Fruit fly (Drosophila melanogaster) whole organism: ENCODE data around the gene CG9452.
"Not testable (repeated sequence)": the region's sequence is repeated elsewhere in the genome, so short reads cannot be mapped to it uniquely, and the experiment has no call there.

Experiments
- EcR ChIP-seq, 2 experiments: fragments of >200 bp; optimal IDR thresholded peaks; 2 replicates each; lab custom pipeline; 2017; ENCODE audit warnings: missing biosample characterization in 2 of 2, missing genetic modification characterization in 2 of 2, missing genetic modification reagents in 2 of 2
- pan ChIP-seq: fragments of >200 bp; optimal IDR thresholded peaks from 2 replicates; lab custom pipeline; 2017

DNA sequence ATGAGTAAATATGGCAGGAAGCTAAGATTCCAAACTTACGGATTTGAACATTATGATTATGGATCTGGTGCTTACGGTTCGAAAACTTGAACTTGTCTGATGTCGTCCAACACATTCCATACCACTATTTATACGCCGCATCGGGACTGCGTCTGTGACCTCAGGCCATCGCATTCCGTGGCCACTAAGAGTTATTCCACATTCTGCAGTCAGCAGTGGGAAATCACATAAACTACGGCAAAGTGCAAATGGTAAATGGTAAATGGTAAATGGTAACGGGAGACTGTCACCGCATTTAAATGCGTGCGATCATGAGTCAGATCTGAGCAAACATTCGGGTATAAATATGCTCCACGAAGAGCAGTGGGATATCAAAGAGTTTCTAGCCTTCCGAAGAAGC, 36.7 kb downstream of the CG9452 start, which contains the start of the genes CG14096 and CG32214:
- not testable (repeated sequence) for TF ChIP-seq pan (lab: Kevin White, UChicago); EcR (GFP tag; optimal IDR thresholded peaks at IDR 0.05; lab: Kevin White, UChicago)
